Fruit fly (Drosophila melanogaster) whole organism, wandering third instar larva: Measurements from ENCODE around the gene heca.

ENCODE experiments used
- CG32264 ChIP-seq: fragments of 200-800 bp; sonication (Bioruptor generic); optimal IDR thresholded peaks from 2 replicates; lab custom pipeline; 2016; ENCODE audit warnings: missing biosample characterization, missing genetic modification characterization
- CG9705 ChIP-seq: fragments of 200-800 bp; sonication (Bioruptor generic); optimal IDR thresholded peaks from 2 replicates; lab custom pipeline; 2018; ENCODE audit warnings: missing biosample characterization, mild to moderate bottlenecking, missing genetic modification characterization
- CrebA ChIP-seq: fragments of 200-800 bp; sonication (Bioruptor generic); optimal IDR thresholded peaks from 2 replicates; lab custom pipeline; 2016; ENCODE audit warnings: missing biosample characterization, mild to moderate bottlenecking, missing genetic modification characterization, borderline replicate concordance
- GATAd ChIP-seq: sonication (Bioruptor generic); optimal IDR thresholded peaks from 2 replicates; lab custom pipeline; 2016; ENCODE audit warnings: missing biosample characterization, missing genetic modification characterization
- HLH106 ChIP-seq: fragments of 200-800 bp; optimal IDR thresholded peaks from 3 replicates; lab custom pipeline; 2019; ENCODE audit warnings: missing biosample characterization, mild to moderate bottlenecking, missing genetic modification characterization, moderate library complexity
- Hnf4 ChIP-seq: fragments of 200-800 bp; sonication (Bioruptor generic); optimal IDR thresholded peaks from 2 replicates; lab custom pipeline; 2016; ENCODE audit warnings: missing biosample characterization, mild to moderate bottlenecking, missing genetic modification characterization
- Hr78 ChIP-seq: fragments of >200 bp; optimal IDR thresholded peaks from 2 replicates; lab custom pipeline; 2017; ENCODE audit warnings: missing biosample characterization, missing genetic modification characterization
- Hr83 ChIP-seq: fragments of 200-300 bp; sonication (Bioruptor generic); optimal IDR thresholded peaks from 2 replicates; lab custom pipeline; 2016; ENCODE audit warnings: missing biosample characterization, mild to moderate bottlenecking, missing genetic modification characterization, moderate library complexity; ENCODE audit not compliant: poor library complexity, severe bottlenecking
- Jra ChIP-seq: sonication (Bioruptor generic); optimal IDR thresholded peaks from 2 replicates; lab custom pipeline; 2016; ENCODE audit warnings: missing biosample characterization, missing genetic modification characterization
- Mio ChIP-seq: sonication (Bioruptor generic); optimal IDR thresholded peaks from 2 replicates; lab custom pipeline; 2016; ENCODE audit warnings: missing biosample characterization, missing genetic modification characterization
- Myc ChIP-seq: fragments of >200 bp; optimal IDR thresholded peaks from 2 replicates; lab custom pipeline; 2017
- N ChIP-seq: fragments of >200 bp; optimal IDR thresholded peaks from 2 replicates; lab custom pipeline; 2018; ENCODE audit warnings: missing biosample characterization, missing external identifiers, missing genetic modification characterization
- OdsH ChIP-seq: fragments of 200-800 bp; sonication (Bioruptor generic); optimal IDR thresholded peaks from 2 replicates; lab custom pipeline; 2016; ENCODE audit warnings: missing biosample characterization, mild to moderate bottlenecking, missing genetic modification characterization
- Rel ChIP-seq, 2 experiments: fragments of 200-800 bp; sonication (Bioruptor generic) in 1 of 2; optimal IDR thresholded peaks; 2 replicates in 1 of 2; 3 replicates in 1 of 2; lab custom pipeline; 2016 to 2019; ENCODE audit warnings: mild to moderate bottlenecking in 2 of 2, missing biosample characterization in 2 of 2, missing genetic modification characterization in 2 of 2, moderate library complexity in 1 of 2
- Sp1 ChIP-seq: fragments of 200-800 bp; sonication (Bioruptor generic); optimal IDR thresholded peaks from 3 replicates; lab custom pipeline; 2019; ENCODE audit warnings: missing biosample characterization, mild to moderate bottlenecking, missing genetic modification characterization, moderate library complexity
- Vsx2 ChIP-seq: fragments of 200-300, 225-300 bp; sonication (Bioruptor generic); optimal IDR thresholded peaks from 2 replicates; lab custom pipeline; 2018; ENCODE audit warnings: missing biosample characterization, missing genetic modification characterization; ENCODE audit not compliant: partially characterized antibody
- br ChIP-seq: fragments of 200-800 bp; sonication (Bioruptor generic); optimal IDR thresholded peaks from 2 replicates; lab custom pipeline; 2016; ENCODE audit warnings: missing biosample characterization, missing genetic modification characterization
- brk ChIP-seq: fragments of 200-800 bp; sonication (Bioruptor generic); optimal IDR thresholded peaks from 2 replicates; lab custom pipeline; 2016; ENCODE audit warnings: missing biosample characterization, mild to moderate bottlenecking, missing genetic modification characterization
- dl ChIP-seq, 2 experiments: fragments of 175-275, 200-275 bp in 1 of 2; fragments of 200-275 bp in 1 of 2; sonication (Bioruptor generic); optimal IDR thresholded peaks; lab custom pipeline; 2018; ENCODE audit warnings: mild to moderate bottlenecking in 2 of 2, missing biosample characterization in 2 of 2, missing genetic modification characterization in 2 of 2, moderate library complexity in 2 of 2; ENCODE audit not compliant: partially characterized antibody in 2 of 2, insufficient read depth in 1 of 2
- dmrt93B ChIP-seq: fragments of 200-800 bp; sonication (Bioruptor generic); optimal IDR thresholded peaks from 2 replicates; lab custom pipeline; 2018; ENCODE audit warnings: missing biosample characterization, mild to moderate bottlenecking, missing genetic modification characterization
- dsf ChIP-seq: sonication (Bioruptor generic); optimal IDR thresholded peaks from 2 replicates; lab custom pipeline; 2016; ENCODE audit warnings: missing biosample characterization, missing genetic modification characterization, borderline replicate concordance
- ey ChIP-seq: fragments of 200-800 bp; sonication (Bioruptor generic); optimal IDR thresholded peaks from 2 replicates; lab custom pipeline; 2016; ENCODE audit warnings: missing biosample characterization, missing genetic modification characterization
- foxo ChIP-seq, 2 experiments: fragments of 200-800 bp; sonication (Bioruptor generic); optimal IDR thresholded peaks; 2 replicates in 1 of 2; 3 replicates in 1 of 2; lab custom pipeline; 2016 to 2017; ENCODE audit warnings: missing biosample characterization in 2 of 2, missing genetic modification characterization in 2 of 2
- fru ChIP-seq: fragments of 200-800 bp; sonication (Bioruptor generic); optimal IDR thresholded peaks from 3 replicates; lab custom pipeline; 2016; ENCODE audit warnings: missing biosample characterization, mild to moderate bottlenecking, missing genetic modification characterization
- h ChIP-seq: fragments of 200-800 bp; sonication (Bioruptor generic); optimal IDR thresholded peaks from 3 replicates; lab custom pipeline; 2016; ENCODE audit warnings: missing biosample characterization, mild to moderate bottlenecking, missing genetic modification characterization
- lola ChIP-seq: fragments of >200 bp; optimal IDR thresholded peaks from 2 replicates; lab custom pipeline; 2017; ENCODE audit warnings: missing biosample characterization, missing genetic modification characterization
- pan ChIP-seq: fragments of >200 bp; optimal IDR thresholded peaks from 2 replicates; lab custom pipeline; 2017
- psq ChIP-seq: fragments of 200-800 bp; sonication (Bioruptor generic); optimal IDR thresholded peaks from 3 replicates; lab custom pipeline; 2017; ENCODE audit warnings: missing biosample characterization, mild to moderate bottlenecking, missing genetic modification characterization, moderate library complexity
- rgr ChIP-seq: fragments of 200-800 bp; sonication (Bioruptor generic); optimal IDR thresholded peaks from 3 replicates; lab custom pipeline; 2016; ENCODE audit warnings: missing biosample characterization, mild to moderate bottlenecking, missing genetic modification characterization
- sage ChIP-seq: fragments of 200-800 bp; sonication (Bioruptor generic); optimal IDR thresholded peaks from 2 replicates; lab custom pipeline; 2016; ENCODE audit warnings: missing biosample characterization, mild to moderate bottlenecking, missing genetic modification characterization
- sv ChIP-seq: fragments of 200-800 bp; sonication (Bioruptor generic); optimal IDR thresholded peaks from 3 replicates; lab custom pipeline; 2016; ENCODE audit warnings: missing biosample characterization, missing genetic modification characterization
- tai ChIP-seq: sonication (Bioruptor generic); optimal IDR thresholded peaks from 2 replicates; lab custom pipeline; 2016; ENCODE audit warnings: missing biosample characterization, missing genetic modification characterization
- usp ChIP-seq: fragments of >200 bp; optimal IDR thresholded peaks from 2 replicates; lab custom pipeline; 2017; ENCODE audit warnings: missing biosample characterization, missing genetic modification characterization
- woc ChIP-seq: sonication (Bioruptor generic); optimal IDR thresholded peaks from 2 replicates; lab custom pipeline; 2016; ENCODE audit warnings: missing biosample characterization, mild to moderate bottlenecking, missing genetic modification characterization

heca gene

dm6 chr3R:30265420-30265819 lies 12.3 kb upstream of the heca start:
- TF ChIP-seq h (GFP tag; lab: Kevin White, UChicago) = peak; percentile 92
- TF ChIP-seq CrebA (GFP tag; lab: Kevin White, UChicago) = peak; percentile 82
- TF ChIP-seq ey (GFP tag; lab: Kevin White, UChicago) = peak; percentile 90
- peak; percentile 87 for TF ChIP-seq psq (GFP tag; lab: Kevin White, UChicago)
- TF ChIP-seq Hnf4 (GFP tag; lab: Kevin White, UChicago) = peak; percentile 92
- TF ChIP-seq Jra (GFP tag; lab: Kevin White, UChicago) = peak; percentile 76
- peak; percentile 92 for TF ChIP-seq HLH106 (tag; lab: Kevin White, UChicago)
- no peak for TF ChIP-seq usp (GFP tag; lab: Kevin White, UChicago)
- peak; percentile 16 for TF ChIP-seq Mio (GFP tag; lab: Kevin White, UChicago)
- TF ChIP-seq woc (GFP tag; lab: Kevin White, UChicago) = peak; percentile 80
- no peak for TF ChIP-seq Myc (lab: Kevin White, UChicago)
- TF ChIP-seq sv = peak; percentile 34
- peak; percentile 20 for TF ChIP-seq dsf (GFP tag; lab: Kevin White, UChicago)
- peak; percentile 67 for TF ChIP-seq dmrt93B
- TF ChIP-seq br (GFP tag; lab: Kevin White, UChicago) = peak; percentile 89
- peak; percentile 89 for TF ChIP-seq Sp1
- TF ChIP-seq CG9705 (GFP tag; lab: Kevin White, UChicago) = peak; percentile 84
- TF ChIP-seq CG32264 = peak; percentile 76
- TF ChIP-seq fru (GFP tag; lab: Kevin White, UChicago) = peak; percentile 88
- no peak for TF ChIP-seq Hr78 (GFP tag; lab: Kevin White, UChicago)
- peak; percentile 91 for TF ChIP-seq brk (GFP tag; lab: Kevin White, UChicago)
- TF ChIP-seq Hr83 (GFP tag; lab: Kevin White, UChicago) = no peak
- no peak for TF ChIP-seq Vsx2 (GFP tag; lab: Kevin White, UChicago)
- peak; percentile 92 for TF ChIP-seq rgr (GFP tag; lab: Kevin White, UChicago)
- TF ChIP-seq tai = peak; percentile 84
- peak; percentile 45 to 91 for TF ChIP-seq foxo (GFP tag; optimal IDR thresholded peaks at IDR 0.05; lab: Kevin White, UChicago)
- no peak for TF ChIP-seq Rel (GFP tag; optimal IDR thresholded peaks at IDR 0.05; lab: Kevin White, UChicago)
- peak; percentile 75 for TF ChIP-seq Rel (tag; optimal IDR thresholded peaks at IDR 0.05; lab: Kevin White, UChicago)
- no peak for TF ChIP-seq N (GFP tag; lab: Kevin White, UChicago)
- TF ChIP-seq OdsH = peak; percentile 90
- TF ChIP-seq dl (GFP tag; optimal IDR thresholded peaks at IDR 0.05; lab: Kevin White, UChicago; ENCODE audit: insufficient read depth in 1 of 2, partially characterized antibody in 2 of 2) = no peak
- TF ChIP-seq pan (lab: Kevin White, UChicago) = no peak
- peak; percentile 90 for TF ChIP-seq sage (GFP tag; lab: Kevin White, UChicago)
- TF ChIP-seq GATAd = peak; percentile 61

dm6 chr3R:30268733-30269132 lies 9.0 kb upstream of the heca start:
- TF ChIP-seq dl (GFP tag; optimal IDR thresholded peaks at IDR 0.05; lab: Kevin White, UChicago; ENCODE audit: insufficient read depth in 1 of 2, partially characterized antibody in 2 of 2) = no peak
- peak; percentile 17 for TF ChIP-seq ey (GFP tag; lab: Kevin White, UChicago)
- TF ChIP-seq Vsx2 (GFP tag; lab: Kevin White, UChicago) = no peak
- TF ChIP-seq woc (GFP tag; lab: Kevin White, UChicago) = peak; percentile 8
- no peak for TF ChIP-seq HLH106 (tag; lab: Kevin White, UChicago)
- TF ChIP-seq CG32264 = no peak
- TF ChIP-seq fru (GFP tag; lab: Kevin White, UChicago) = peak; percentile 31
- TF ChIP-seq sage (GFP tag; lab: Kevin White, UChicago) = no peak
- peak; percentile 0 for TF ChIP-seq psq (GFP tag; lab: Kevin White, UChicago)
- TF ChIP-seq h (GFP tag; lab: Kevin White, UChicago) = peak; percentile 16
- TF ChIP-seq CrebA (GFP tag; lab: Kevin White, UChicago) = no peak
- no peak for TF ChIP-seq Mio (GFP tag; lab: Kevin White, UChicago)
- TF ChIP-seq Rel (GFP tag; optimal IDR thresholded peaks at IDR 0.05; lab: Kevin White, UChicago) = no peak
- no peak for TF ChIP-seq Rel (tag; optimal IDR thresholded peaks at IDR 0.05; lab: Kevin White, UChicago)
- TF ChIP-seq rgr (GFP tag; lab: Kevin White, UChicago) = peak; percentile 9
- no peak for TF ChIP-seq brk (GFP tag; lab: Kevin White, UChicago)
- TF ChIP-seq foxo (GFP tag; optimal IDR thresholded peaks at IDR 0.05; lab: Kevin White, UChicago) = peak in 1 of 2 experiments; percentile 22
- no peak for TF ChIP-seq lola (GFP tag; lab: Kevin White, UChicago)
- no peak for TF ChIP-seq CG9705 (GFP tag; lab: Kevin White, UChicago)
